Worm (Caenorhabditis elegans): ENCODE data around the gene clec-123.

clec-123 gene

ce11 chrII:3113934-3114333, at the start of gene clec-123:
TSS of gene clec-123 (plus strand) at chrII:3114234.
- TF ChIP-seq W03F9.2 (tag; optimal IDR thresholded peaks at IDR 0.05) = no peak
- TF ChIP-seq him-1 (tag; optimal IDR thresholded peaks at IDR 0.05) = no peak
- TF ChIP-seq dao-5 (tag; optimal IDR thresholded peaks at IDR 0.05) = no peak

- TF ChIP-seq dao-5 (tag; optimal IDR thresholded peaks at IDR 0.05) (no peak), W03F9.2 (tag; optimal IDR thresholded peaks at IDR 0.05) (no peak)
Measured at ce11 chrII:3064631-3065030, 49.4 kb upstream of the clec-123 start.

DNA sequence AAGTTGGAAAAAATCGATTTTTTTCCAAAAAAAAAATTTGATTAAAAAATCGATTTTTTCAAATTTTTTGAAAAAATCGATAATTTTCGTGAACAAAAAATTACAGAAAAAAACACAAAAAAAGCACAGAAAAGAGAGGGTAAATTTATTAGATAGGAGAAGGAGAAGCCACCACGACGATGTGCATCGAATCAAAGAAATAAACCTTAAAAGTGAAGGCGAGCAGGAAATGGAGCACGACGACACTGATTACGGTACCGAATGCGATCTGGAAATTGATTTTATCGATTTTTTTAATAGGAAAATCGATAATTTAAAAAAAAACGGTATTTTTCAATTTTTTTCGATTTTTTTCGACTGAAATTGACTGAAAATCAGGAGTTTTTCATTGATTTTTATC, 48.9 kb upstream of the clec-123 start:
- TF ChIP-seq him-1 (tag; optimal IDR thresholded peaks at IDR 0.05) (no peak), dao-5 (tag; optimal IDR thresholded peaks at IDR 0.05) (no peak), W03F9.2 (tag; optimal IDR thresholded peaks at IDR 0.05) (no peak)

DNA sequence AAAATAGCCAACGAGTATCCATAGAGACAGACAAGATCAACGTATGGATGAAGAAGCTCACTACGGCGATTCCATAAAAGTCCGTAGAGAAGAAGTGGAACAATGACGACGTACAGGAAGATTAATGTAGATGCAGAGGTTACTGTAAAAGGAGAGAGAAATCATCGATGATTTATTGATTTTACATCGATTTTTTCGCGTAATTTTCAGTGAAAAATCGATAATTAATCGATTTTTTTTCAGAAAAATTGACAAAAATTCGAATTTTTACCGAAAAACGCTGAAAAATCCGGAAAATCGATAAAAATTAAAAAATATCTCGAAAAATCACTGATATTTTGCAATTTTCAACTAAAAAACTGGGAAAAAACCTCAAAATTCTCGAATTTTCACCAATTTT, 47.6 kb upstream of the clec-123 start:
- TF ChIP-seq him-1 (tag; optimal IDR thresholded peaks at IDR 0.05) (no peak), dao-5 (tag; optimal IDR thresholded peaks at IDR 0.05) (no peak)

- TF ChIP-seq him-1 (tag; optimal IDR thresholded peaks at IDR 0.05) (no peak), W03F9.2 (tag; optimal IDR thresholded peaks at IDR 0.05) (no peak), dao-5 (tag; optimal IDR thresholded peaks at IDR 0.05) (no peak)
Measured at ce11 chrII:3067447-3067846, 46.6 kb upstream of the clec-123 start.

DNA sequence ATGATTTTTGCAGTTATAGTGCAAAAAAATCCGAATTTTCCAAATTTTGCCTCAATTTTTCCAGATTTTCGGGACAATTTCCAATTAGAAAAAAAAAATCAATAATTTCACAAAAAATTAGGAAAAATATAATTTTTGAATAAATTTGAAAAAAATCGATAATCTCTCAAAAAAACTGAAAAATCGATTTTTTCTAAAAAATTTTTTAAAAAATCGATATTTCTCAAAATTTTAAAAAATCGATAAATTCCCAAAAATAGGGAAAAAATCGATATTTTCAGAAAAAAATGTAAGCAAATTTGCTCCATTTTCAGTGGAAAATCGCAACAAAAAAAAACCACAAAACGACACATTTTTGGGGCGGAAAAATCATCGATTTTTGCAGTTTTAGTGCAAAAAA, 46.1 kb upstream of the clec-123 start:
- TF ChIP-seq dao-5 (tag; optimal IDR thresholded peaks at IDR 0.05) (no peak), him-1 (tag; optimal IDR thresholded peaks at IDR 0.05) (no peak), W03F9.2 (tag; optimal IDR thresholded peaks at IDR 0.05) (no peak)

DNA sequence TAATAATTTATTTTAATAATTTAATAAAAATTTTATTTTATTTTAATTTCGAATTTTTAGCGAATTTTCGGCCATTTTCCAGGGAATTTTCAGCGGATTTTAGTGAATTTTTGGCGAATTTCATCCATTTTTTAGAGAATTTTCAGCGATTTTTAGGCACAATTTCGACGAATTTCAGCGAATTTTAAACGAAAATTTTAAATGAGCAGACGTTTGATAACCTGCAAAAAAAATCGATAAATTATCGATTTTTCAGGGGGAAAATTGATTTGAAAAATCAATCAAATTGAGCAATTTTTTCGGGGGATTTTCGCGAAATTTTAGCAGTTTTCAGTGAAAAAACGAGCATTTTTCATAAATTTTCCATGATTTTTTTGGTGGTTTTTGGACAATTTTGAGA, 45.4 kb upstream of the clec-123 start:
- TF ChIP-seq W03F9.2 (tag; optimal IDR thresholded peaks at IDR 0.05) (no peak), dao-5 (tag; optimal IDR thresholded peaks at IDR 0.05) (no peak), him-1 (tag; optimal IDR thresholded peaks at IDR 0.05) (no peak)

DNA sequence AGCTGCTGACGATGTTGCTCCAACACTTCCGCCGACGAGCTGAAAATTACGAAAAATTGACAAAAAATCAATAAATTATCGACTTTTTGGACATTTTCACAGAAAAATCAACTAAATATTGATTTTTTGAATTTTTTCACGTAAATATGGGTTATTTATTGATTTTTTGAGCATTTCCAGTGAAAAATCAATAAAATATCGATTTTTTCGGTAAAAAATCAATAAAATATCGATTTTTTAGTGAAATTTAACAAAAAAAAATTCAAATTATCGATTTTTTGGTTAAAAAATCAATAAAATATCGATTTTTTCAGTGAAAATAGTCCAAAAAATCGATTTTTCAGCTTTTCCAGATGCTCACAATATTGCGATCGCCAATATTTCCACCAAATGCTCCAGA, 43.9 kb upstream of the clec-123 start:
- TF ChIP-seq him-1 (tag; optimal IDR thresholded peaks at IDR 0.05) (no peak), W03F9.2 (tag; optimal IDR thresholded peaks at IDR 0.05) (no peak), dao-5 (tag; optimal IDR thresholded peaks at IDR 0.05) (no peak)

DNA sequence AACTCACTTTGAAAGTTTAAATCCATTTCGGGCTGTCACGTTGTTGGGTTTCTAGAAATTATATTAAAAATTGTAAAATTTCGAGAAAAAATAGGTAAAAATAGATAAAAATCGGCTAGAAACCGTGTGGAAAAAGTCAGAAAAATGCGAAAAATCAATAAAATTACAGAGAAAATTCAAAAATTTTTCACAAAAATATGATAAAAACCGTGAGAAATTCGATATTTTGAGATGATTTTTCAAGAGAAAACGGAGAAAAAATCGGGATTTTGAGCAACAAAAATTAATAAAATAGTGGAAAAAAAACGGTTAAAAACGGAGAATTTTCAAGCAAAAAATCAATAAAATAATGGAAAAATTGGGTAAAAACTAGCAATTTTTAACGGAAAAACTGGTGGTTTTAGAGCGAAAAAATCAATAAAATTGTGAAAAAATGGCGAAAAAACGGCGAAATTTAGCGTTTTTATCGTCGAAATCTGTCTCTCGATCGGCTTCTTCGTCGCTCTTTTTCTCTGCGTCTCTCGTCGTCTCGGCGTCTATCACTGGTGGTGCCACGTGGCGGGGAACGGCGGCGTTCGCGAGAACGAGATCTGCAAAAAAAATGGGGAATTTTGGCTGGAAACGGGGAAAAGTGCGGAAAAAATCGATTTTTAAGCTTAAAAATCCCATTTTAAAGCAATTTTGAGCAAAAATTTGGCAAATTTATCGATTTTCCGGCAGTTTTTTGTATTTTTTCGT, 42.9 kb upstream of the clec-123 start, which contains the start of gene Y25C1A.7:
TSS of gene Y25C1A.7 (minus strand) at position 51 of the 738 bp plus-strand sequence.
- TF ChIP-seq W03F9.2 (tag; optimal IDR thresholded peaks at IDR 0.05) (no peak), dao-5 (tag; optimal IDR thresholded peaks at IDR 0.05) (no peak), him-1 (tag; optimal IDR thresholded peaks at IDR 0.05) (no peak)

ce11 chrII:3076915-3077314, 37.1 kb upstream of the clec-123 start, which contains the start of gene Y25C1A.8:
TSS of gene Y25C1A.8 (minus strand) at chrII:3076959.
- no peak for TF ChIP-seq dao-5 (tag; optimal IDR thresholded peaks at IDR 0.05)
- peak; percentile 79 for TF ChIP-seq W03F9.2 (tag; optimal IDR thresholded peaks at IDR 0.05)
- TF ChIP-seq him-1 (tag; optimal IDR thresholded peaks at IDR 0.05) = peak; percentile 70

- no peak for TF ChIP-seq dao-5 (tag; optimal IDR thresholded peaks at IDR 0.05)
- TF ChIP-seq him-1 (tag; optimal IDR thresholded peaks at IDR 0.05) = no peak
- no peak for TF ChIP-seq W03F9.2 (tag; optimal IDR thresholded peaks at IDR 0.05)
Measured at ce11 chrII:3078496-3078895, 35.5 kb upstream of the clec-123 start, which contains the start of gene copb-1. TSS of gene copb-1 (plus strand) at chrII:3078796.

DNA sequence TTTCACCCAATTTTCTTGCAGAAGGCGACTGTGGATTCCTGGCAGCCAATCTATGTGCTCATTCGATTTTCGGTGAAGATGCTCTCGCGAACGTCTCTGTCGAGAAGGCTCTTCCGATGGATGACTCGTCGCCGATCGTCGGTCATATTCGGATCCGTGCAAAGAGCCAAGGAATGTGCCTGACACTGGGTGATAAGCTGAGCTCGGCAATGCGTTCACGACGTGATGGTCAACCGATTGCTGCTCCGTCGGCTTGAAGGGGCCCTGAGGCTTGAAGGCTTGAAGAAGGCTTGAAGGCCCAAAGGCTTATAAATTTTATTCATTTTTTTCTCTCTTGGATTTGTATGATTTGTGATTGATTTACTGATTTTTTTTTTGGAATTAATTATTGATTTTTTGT, 26.9 kb upstream of the clec-123 start:
- TF ChIP-seq him-1 (tag; optimal IDR thresholded peaks at IDR 0.05) (no peak), W03F9.2 (tag; optimal IDR thresholded peaks at IDR 0.05) (no peak), dao-5 (tag; optimal IDR thresholded peaks at IDR 0.05) (no peak)

DNA sequence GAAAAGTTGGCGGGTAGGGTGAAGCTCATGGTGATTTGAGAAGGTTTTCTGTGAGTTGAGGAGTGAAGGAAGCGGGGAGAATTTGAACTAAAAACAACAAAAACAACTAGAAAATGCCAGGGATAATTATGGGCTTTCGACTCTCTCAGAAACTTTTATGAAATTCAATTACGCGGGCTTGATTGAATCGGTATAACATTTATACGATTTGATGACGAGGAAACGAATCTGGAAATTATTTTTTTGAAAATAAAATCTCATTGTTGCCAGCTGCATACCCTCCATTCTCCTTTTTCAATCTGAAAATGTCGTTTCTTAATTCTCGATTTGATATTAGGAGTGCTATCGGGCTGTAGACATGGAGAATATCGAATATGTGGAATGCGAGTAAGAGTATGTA, 22.8 kb upstream of the clec-123 start, which contains the start of gene srg-21:
TSS of gene srg-21 (minus strand) at position 101 of the 400 bp plus-strand sequence.
- TF ChIP-seq W03F9.2 (tag; optimal IDR thresholded peaks at IDR 0.05) (no peak), dao-5 (tag; optimal IDR thresholded peaks at IDR 0.05) (no peak), him-1 (tag; optimal IDR thresholded peaks at IDR 0.05) (no peak)

- TF ChIP-seq W03F9.2 (tag; optimal IDR thresholded peaks at IDR 0.05) (no peak), dao-5 (tag; optimal IDR thresholded peaks at IDR 0.05) (no peak), him-1 (tag; optimal IDR thresholded peaks at IDR 0.05) (no peak)
Measured at ce11 chrII:3093352-3093751, 20.7 kb upstream of the clec-123 start, which contains the start of gene srg-22. TSS of gene srg-22 (minus strand) at chrII:3093452.

ce11 chrII:3096060-3096459, 18.0 kb upstream of the clec-123 start, which contains the start of gene srg-23:
TSS of gene srg-23 (minus strand) at chrII:3096160.
- no peak for TF ChIP-seq him-1 (tag; optimal IDR thresholded peaks at IDR 0.05)

All from whole organism, L4/young adult.